Worm (Caenorhabditis elegans) whole organism, L2 larva: ENCODE data around the gene sre-46.

Experiments
- R02D3.7 ChIP-seq: fragments of 150-350 bp; optimal IDR thresholded peaks from 2 replicates; lab custom pipeline; 2014; ENCODE audit warnings: missing biosample characterization, missing genetic modification characterization
- Y55F3AM.14 ChIP-seq: fragments of 200-800 bp; sonication (Bioruptor generic); optimal IDR thresholded peaks from 2 replicates; lab custom pipeline; 2018; ENCODE audit warnings: mild to moderate bottlenecking, missing genetic modification characterization, missing compliant biosample characterization
- ama-1 ChIP-seq: fragments of 150-350 bp; optimal IDR thresholded peaks from 2 replicates; lab custom pipeline; 2018; ENCODE audit warnings: inconsistent platforms
- ceh-82 ChIP-seq: fragments of 150-350 bp; optimal IDR thresholded peaks from 2 replicates; lab custom pipeline; 2014; ENCODE audit warnings: missing biosample characterization, missing genetic modification characterization
- crh-2 ChIP-seq: sonication (generic microtip); optimal IDR thresholded peaks from 2 replicates; lab custom pipeline; 2017; ENCODE audit warnings: missing biosample characterization, missing genetic modification characterization
- elt-1 ChIP-seq: fragments of 150-350 bp; optimal IDR thresholded peaks from 2 replicates; lab custom pipeline; 2014; ENCODE audit warnings: missing biosample characterization, missing genetic modification characterization
- nhr-11 ChIP-seq: fragments of 150-350 bp; optimal IDR thresholded peaks from 2 replicates; lab custom pipeline; 2014; ENCODE audit warnings: missing biosample characterization, missing genetic modification characterization

DNA sequence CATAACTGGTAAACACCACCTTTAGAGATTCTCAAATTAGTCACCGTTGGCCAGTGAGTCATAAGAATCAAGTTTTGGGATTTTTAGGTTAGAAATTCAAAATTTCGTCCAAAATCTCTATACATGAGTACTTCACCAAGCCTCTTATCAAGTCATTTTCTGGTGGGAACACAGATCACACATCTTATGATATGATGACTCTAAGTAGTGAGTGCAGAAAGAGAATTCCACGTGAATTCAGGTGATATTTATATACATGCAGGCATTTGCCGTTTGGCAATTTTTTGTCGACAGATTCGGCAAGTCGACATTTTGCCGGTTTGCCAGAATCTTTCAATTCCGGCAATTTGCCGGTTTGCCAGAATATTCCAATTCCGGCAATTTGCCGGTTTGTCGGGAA is 49.1 kb downstream of the sre-46 start:
- no peak for TF ChIP-seq R02D3.7 (tag; lab: Kevin White, UChicago)
- TF ChIP-seq elt-1 (tag; lab: Kevin White, UChicago), result no peak
- no peak for TF ChIP-seq Y55F3AM.14 (GFP tag; lab: Kevin White, UChicago)
- TF ChIP-seq ceh-82, result no peak
- no peak for TF ChIP-seq ama-1 (lab: Kevin White, UChicago)
- TF ChIP-seq crh-2, result peak; percentile 32
- TF ChIP-seq nhr-11, result no peak
